Worm (Caenorhabditis elegans) whole organism, young adult: ENCODE results near the gene T23B12.5.

ENCODE experiments used
- B0019.2 ChIP-seq: fragments of 200-800 bp; sonication (Bioruptor generic); conservative IDR thresholded peaks from 2 replicates; pipeline ENCODE4 v1.3.6; 2022; ENCODE audit warnings: missing genetic modification reagents, missing genetic modification characterization, missing compliant biosample characterization
- B0035.1 ChIP-seq: sonication (generic microtip); optimal IDR thresholded peaks from 2 replicates; lab custom pipeline; 2016; ENCODE audit warnings: missing genetic modification characterization, mild to moderate bottlenecking, missing compliant biosample characterization, missing genotype, missing genetic modification reagents
- D2030.7 ChIP-seq: fragments of 200-800 bp; sonication (Bioruptor generic); IDR thresholded peaks from 2 replicates; pipeline ENCODE4 v1.3.6; 2022; ENCODE audit warnings: missing genetic modification reagents, missing genetic modification characterization, missing compliant biosample characterization
- F33H1.4 ChIP-seq: fragments of 200-800 bp; sonication (Bioruptor generic); IDR thresholded peaks from 2 replicates; pipeline ENCODE4 v1.3.6; 2022; ENCODE audit warnings: missing genetic modification reagents, missing genetic modification characterization, missing compliant biosample characterization
- F57A8.1 ChIP-seq: fragments of 200-800 bp; sonication (Bioruptor generic); optimal IDR thresholded peaks from 2 replicates; lab custom pipeline; 2018; ENCODE audit warnings: mild to moderate bottlenecking, missing genetic modification characterization, moderate library complexity, missing compliant biosample characterization
- F57C9.4 ChIP-seq: sonication (generic microtip); optimal IDR thresholded peaks from 2 replicates; lab custom pipeline; 2017; ENCODE audit warnings: mild to moderate bottlenecking, missing genetic modification characterization, missing compliant biosample characterization
- K12H6.12 ChIP-seq: fragments of 200-800 bp; sonication (Bioruptor generic); optimal IDR thresholded peaks from 2 replicates; lab custom pipeline; 2018; ENCODE audit warnings: mild to moderate bottlenecking, missing genetic modification characterization, missing compliant biosample characterization
- T26A5.8 ChIP-seq: sonication (generic microtip); optimal IDR thresholded peaks from 2 replicates; lab custom pipeline; 2016; ENCODE audit warnings: missing genetic modification characterization, missing compliant biosample characterization
- Y53F4B.3 ChIP-seq: fragments of 200-800 bp; sonication (Bioruptor generic); IDR thresholded peaks from 2 replicates; pipeline ENCODE4 v1.3.6; 2022; ENCODE audit warnings: missing genetic modification reagents, missing genetic modification characterization, missing compliant biosample characterization
- Y53G8AR.9 ChIP-seq: fragments of 200-800 bp; sonication (Bioruptor generic); conservative IDR thresholded peaks from 2 replicates; pipeline ENCODE4 v1.3.6; 2022; ENCODE audit warnings: missing genetic modification reagents, missing genetic modification characterization, missing compliant biosample characterization
- Y79H2A.3 ChIP-seq: fragments of 200-800 bp; sonication (Bioruptor generic); conservative IDR thresholded peaks from 2 replicates; pipeline ENCODE4 v1.3.6; 2022; ENCODE audit warnings: missing genetic modification reagents, missing genetic modification characterization, missing compliant biosample characterization
- Y95B8A.8 ChIP-seq: fragments of 200-800 bp; sonication (Bioruptor generic); IDR thresholded peaks from 2 replicates; pipeline ENCODE4 v1.3.6; 2022; ENCODE audit warnings: missing genetic modification reagents, missing genetic modification characterization, missing compliant biosample characterization
- akir-1 ChIP-seq: fragments of 200-800 bp; sonication (Bioruptor generic); optimal IDR thresholded peaks from 2 replicates; lab custom pipeline; 2018; ENCODE audit warnings: mild to moderate bottlenecking, missing genetic modification characterization, moderate library complexity, missing compliant biosample characterization
- ama-1 ChIP-seq, 3 experiments: fragments of 150-350 bp in 1 of 3; sonication (generic microtip) in 2 of 3; optimal IDR thresholded peaks; 2 replicates each; lab custom pipeline; 2014 to 2018; ENCODE audit warnings: missing biosample characterization in 2 of 3, missing genetic modification characterization in 2 of 3, missing genetic modification reagents in 2 of 3
- aptf-2 ChIP-seq: fragments of 200-800 bp; sonication (Bioruptor generic); conservative IDR thresholded peaks from 2 replicates; pipeline ENCODE4 v1.3.6; 2022; ENCODE audit warnings: missing genetic modification reagents, missing genetic modification characterization, missing compliant biosample characterization
- athp-1 ChIP-seq: sonication (generic microtip); optimal IDR thresholded peaks from 2 replicates; lab custom pipeline; 2017; ENCODE audit warnings: mild to moderate bottlenecking, missing genetic modification characterization, missing compliant biosample characterization
- attf-5 ChIP-seq: fragments of 200-800 bp; sonication (Bioruptor generic); optimal IDR thresholded peaks from 2 replicates; lab custom pipeline; 2018; ENCODE audit warnings: mild to moderate bottlenecking, missing genetic modification characterization, missing compliant biosample characterization
- ceh-40 ChIP-seq: fragments of 200-800 bp; sonication (Bioruptor generic); IDR thresholded peaks from 2 replicates; pipeline ENCODE4 v1.3.6; 2022; ENCODE audit warnings: missing genetic modification characterization, missing compliant biosample characterization
- die-1 ChIP-seq: sonication (generic microtip); optimal IDR thresholded peaks from 2 replicates; lab custom pipeline; 2016; ENCODE audit warnings: missing genotype, mild to moderate bottlenecking, missing genetic modification characterization, missing compliant biosample characterization
- dox-1 ChIP-seq: fragments of 200-800 bp; sonication (Bioruptor generic); IDR thresholded peaks from 2 replicates; pipeline ENCODE4 v1.3.6; 2022; ENCODE audit warnings: missing genetic modification reagents, missing genetic modification characterization, missing compliant biosample characterization
- egl-18 ChIP-seq: fragments of 200-800 bp; sonication (Bioruptor generic); IDR thresholded peaks from 2 replicates; pipeline ENCODE4 v1.3.6; 2022; ENCODE audit warnings: missing genetic modification reagents, missing genetic modification characterization, missing compliant biosample characterization
- egl-44 ChIP-seq: fragments of 200-800 bp; sonication (Bioruptor generic); IDR thresholded peaks from 2 replicates; pipeline ENCODE4 v1.3.6; 2022; ENCODE audit warnings: missing genetic modification reagents, missing genetic modification characterization, missing compliant biosample characterization
- egrh-3 ChIP-seq: fragments of 200-800 bp; sonication (Bioruptor generic); IDR thresholded peaks from 2 replicates; pipeline ENCODE4 v1.3.6; 2022; ENCODE audit warnings: missing genetic modification reagents, missing genetic modification characterization, missing compliant biosample characterization
- hrde-1 ChIP-seq: sonication (generic microtip); optimal IDR thresholded peaks from 2 replicates; lab custom pipeline; 2016; ENCODE audit warnings: missing genetic modification characterization, mild to moderate bottlenecking, missing compliant biosample characterization, moderate library complexity, missing genotype, missing genetic modification reagents, borderline replicate concordance
- lag-1 ChIP-seq: fragments of 200-800 bp; sonication (Bioruptor generic); IDR thresholded peaks from 2 replicates; pipeline ENCODE4 v1.3.6; 2022; ENCODE audit warnings: missing genetic modification reagents, missing genetic modification characterization, missing compliant biosample characterization
- lin-26 ChIP-seq: fragments of 200-800 bp; sonication (Bioruptor generic); IDR thresholded peaks from 2 replicates; pipeline ENCODE4 v1.3.6; 2022; ENCODE audit warnings: missing genetic modification reagents, missing genetic modification characterization, missing compliant biosample characterization
- lin-40 ChIP-seq: sonication (generic microtip); optimal IDR thresholded peaks from 2 replicates; lab custom pipeline; 2016; ENCODE audit warnings: missing genetic modification characterization, mild to moderate bottlenecking, missing compliant biosample characterization, missing genotype, missing genetic modification reagents
- madf-6 ChIP-seq: fragments of 200-800 bp; sonication (Bioruptor generic); IDR thresholded peaks from 2 replicates; pipeline ENCODE4 v1.3.6; 2022; ENCODE audit warnings: missing genetic modification reagents, missing genetic modification characterization, missing compliant biosample characterization
- nhr-120 ChIP-seq: fragments of 200-800 bp; sonication (Bioruptor generic); IDR thresholded peaks from 2 replicates; pipeline ENCODE4 v1.3.6; 2022; ENCODE audit warnings: missing genetic modification characterization, missing compliant biosample characterization
- nhr-179 ChIP-seq: sonication (generic microtip); optimal IDR thresholded peaks from 2 replicates; lab custom pipeline; 2016; ENCODE audit warnings: mild to moderate bottlenecking, missing genetic modification characterization, missing compliant biosample characterization
- nhr-80 ChIP-seq: sonication (generic microtip); optimal IDR thresholded peaks from 2 replicates; lab custom pipeline; 2016; ENCODE audit warnings: missing genetic modification characterization, missing compliant biosample characterization
- nhr-90 ChIP-seq: sonication (generic microtip); optimal IDR thresholded peaks from 2 replicates; lab custom pipeline; 2016; ENCODE audit warnings: missing genotype, mild to moderate bottlenecking, missing genetic modification characterization, missing compliant biosample characterization
- pbrm-1 ChIP-seq: fragments of 200-800 bp; sonication (Bioruptor generic); IDR thresholded peaks from 2 replicates; pipeline ENCODE4 v1.3.6; 2022; ENCODE audit warnings: missing genetic modification reagents, missing genetic modification characterization, missing compliant biosample characterization
- pha-4 ChIP-seq: fragments of 150-350 bp; sonication (generic microtip); optimal IDR thresholded peaks from 2 replicates; lab custom pipeline; 2014; ENCODE audit warnings: missing biosample characterization, missing genetic modification reagents, missing genetic modification characterization
- rcor-1 ChIP-seq: fragments of 200-800 bp; sonication (Bioruptor generic); IDR thresholded peaks from 2 replicates; pipeline ENCODE4 v1.3.6; 2022; ENCODE audit warnings: missing genetic modification reagents, missing genetic modification characterization, missing compliant biosample characterization
- rpc-1 ChIP-seq, 2 experiments: fragments of 150-350 bp in 1 of 2; sonication (generic microtip) in 1 of 2; optimal IDR thresholded peaks; 2 replicates each; lab custom pipeline; 2014 to 2018; ENCODE audit warnings: missing biosample characterization in 1 of 2, missing genetic modification characterization in 1 of 2, missing genetic modification reagents in 1 of 2, missing genotype in 1 of 2
- sdz-38 ChIP-seq: sonication (generic microtip); optimal IDR thresholded peaks from 2 replicates; lab custom pipeline; 2016; ENCODE audit warnings: missing genotype, missing genetic modification characterization, missing compliant biosample characterization
- snpc-1.3 ChIP-seq: sonication (generic microtip); optimal IDR thresholded peaks from 2 replicates; lab custom pipeline; 2017; ENCODE audit warnings: missing genetic modification characterization, mild to moderate bottlenecking, missing compliant biosample characterization, antibody characterized with exemption, moderate library complexity, missing genotype, missing genetic modification reagents; ENCODE audit not compliant: insufficient read depth
- snpc-4 ChIP-seq, 5 experiments: fragments of 150-350 bp in 1 of 5; sonication (generic microtip) in 4 of 5; optimal IDR thresholded peaks; 2 replicates each; lab custom pipeline; 2014 to 2018; ENCODE audit warnings: missing genetic modification characterization in 5 of 5, missing biosample characterization in 3 of 5, antibody characterized with exemption in 2 of 5, mild to moderate bottlenecking in 2 of 5, missing compliant biosample characterization in 2 of 5, missing genotype in 2 of 5, moderate library complexity in 2 of 5, missing genetic modification reagents in 1 of 5
- sptf-2 ChIP-seq: fragments of 200-800 bp; sonication (Bioruptor generic); optimal IDR thresholded peaks from 2 replicates; lab custom pipeline; 2018; ENCODE audit warnings: mild to moderate bottlenecking, missing genetic modification characterization, missing compliant biosample characterization
- tlf-1 ChIP-seq: fragments of 200-800 bp; sonication (Bioruptor generic); optimal IDR thresholded peaks from 2 replicates; lab custom pipeline; 2018; ENCODE audit warnings: mild to moderate bottlenecking, missing genetic modification characterization, missing compliant biosample characterization
- ztf-25 ChIP-seq: fragments of 200-800 bp; sonication (Bioruptor generic); IDR thresholded peaks from 2 replicates; pipeline ENCODE4 v1.3.6; 2022; ENCODE audit warnings: missing genetic modification reagents, missing genetic modification characterization, missing compliant biosample characterization
- ztf-26 ChIP-seq: sonication (generic microtip); optimal IDR thresholded peaks from 2 replicates; lab custom pipeline; 2017; ENCODE audit warnings: missing genetic modification characterization, missing compliant biosample characterization

Gene T23B12.5

DNA sequence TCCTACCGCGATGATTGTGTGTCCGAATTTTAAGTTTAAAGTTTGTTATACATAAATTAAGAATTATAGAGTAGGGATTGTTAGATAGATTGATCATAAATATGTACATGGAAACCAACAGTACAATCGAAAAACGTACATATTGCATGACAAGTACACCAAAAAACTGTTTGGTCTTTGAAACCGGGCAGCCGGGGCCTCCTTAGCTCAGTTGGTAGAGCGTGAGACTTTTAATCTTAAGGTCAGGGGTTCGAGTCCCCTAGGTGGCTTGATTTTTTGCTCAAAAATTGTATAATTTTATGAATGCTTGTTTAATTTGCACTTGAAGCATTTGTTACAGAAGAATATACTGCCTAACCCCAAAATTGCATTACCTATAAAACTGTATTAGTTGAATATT is 47.3 kb upstream of the T23B12.5 start (continued):
- TF ChIP-seq akir-1 (no peak), F57A8.1 (GFP tag; lab: Kevin White, UChicago) (peak; percentile 63), dox-1 (GFP tag; lab: Robert Waterston, UW) (peak; percentile 66), egl-44 (GFP tag; lab: Robert Waterston, UW) (0 out of 2 replicates have a peak, but pooled peaks have one; percentile 34), ama-1 (optimal IDR thresholded peaks at IDR 0.05; lab: Kevin White, UChicago) (no peak), ama-1 (GFP tag; optimal IDR thresholded peaks at IDR 0.05; lab: Kevin White, UChicago) (no peak), nhr-90 (tag; lab: Kevin White, UChicago) (peak; percentile 56), rpc-1 (optimal IDR thresholded peaks at IDR 0.05; lab: Kevin White, UChicago) (peak; percentile 48), rpc-1 (tag; optimal IDR thresholded peaks at IDR 0.05; lab: Kevin White, UChicago) (peak; percentile 78), rcor-1 (0 out of 2 replicates have a peak, but pooled peaks have one; percentile 17), B0019.2 (no peak), pbrm-1 (GFP tag; lab: Robert Waterston, UW) (peak; percentile 50), hrde-1 (tag; lab: Kevin White, UChicago) (no peak), ceh-40 (peak; percentile 74; the same call in 1 of the 2 replicates), sptf-2 (peak; percentile 74), snpc-4 (GFP tag; optimal IDR thresholded peaks at IDR 0.05; lab: Kevin White, UChicago) (no peak), snpc-4 (tag; optimal IDR thresholded peaks at IDR 0.05; lab: Kevin White, UChicago) (peak in 1 of 4 experiments; percentile 74), Y79H2A.3 (GFP tag; lab: Robert Waterston, UW) (0 out of 2 replicates have a peak, but pooled peaks have one; percentile 19), lin-26 (GFP tag; lab: Robert Waterston, UW) (peak; percentile 91), snpc-1.3 (tag; lab: Kevin White, UChicago) (no peak), T26A5.8 (tag; lab: Kevin White, UChicago) (no peak), egrh-3 (GFP tag; lab: Robert Waterston, UW) (no peak), Y53F4B.3 (GFP tag; lab: Robert Waterston, UW) (0 out of 2 replicates have a peak, but pooled peaks have one; percentile 26), attf-5 (GFP tag; lab: Kevin White, UChicago) (peak; percentile 32), F33H1.4 (no peak), die-1 (peak; percentile 69), B0035.1 (tag; lab: Kevin White, UChicago) (no peak), D2030.7 (GFP tag; lab: Robert Waterston, UW) (peak; percentile 71), lin-40 (tag; lab: Kevin White, UChicago) (no peak), F57C9.4 (tag; lab: Kevin White, UChicago) (no peak), madf-6 (peak; percentile 52; the same call in 1 of the 2 replicates), sdz-38 (no peak), pha-4 (no peak), ztf-25 (GFP tag; lab: Robert Waterston, UW) (peak; percentile 71; the same call in 1 of the 2 replicates)

ce11 chrV:8494260-8494939 is 46.6 kb upstream of the T23B12.5 start, which contains the start of gene pxn-1:
TSS of gene pxn-1 (plus strand) at chrV:8494889.
- no peak for TF ChIP-seq lag-1 (GFP tag; lab: Robert Waterston, UW)
- no peak for TF ChIP-seq athp-1 (tag; lab: Kevin White, UChicago)
- no peak for TF ChIP-seq F57A8.1 (GFP tag; lab: Kevin White, UChicago)
- no peak for TF ChIP-seq ceh-40
- TF ChIP-seq nhr-80 = no peak
- TF ChIP-seq nhr-179 (tag; lab: Kevin White, UChicago) = no peak
- no peak for TF ChIP-seq ztf-26 (tag; lab: Kevin White, UChicago)
- no peak for TF ChIP-seq Y95B8A.8 (GFP tag; lab: Robert Waterston, UW)
- TF ChIP-seq egl-18 = no peak
- no peak for TF ChIP-seq K12H6.12 (tag; lab: Kevin White, UChicago)
- no peak for TF ChIP-seq aptf-2 (GFP tag; lab: Robert Waterston, UW)
- TF ChIP-seq tlf-1 (GFP tag; lab: Kevin White, UChicago) = no peak
- no peak for TF ChIP-seq Y53G8AR.9 (GFP tag; lab: Robert Waterston, UW)
- no peak for TF ChIP-seq nhr-120
